Fruit fly (Drosophila melanogaster) S2 (cell line): ENCODE results near the gene CG4404.

ENCODE experiments used
- CG8478 ChIP-seq: fragments of >200 bp; optimal IDR thresholded peaks from 2 replicates; lab custom pipeline; 2018
- CTCF ChIP-seq, 2 experiments: fragments of >200 bp; optimal IDR thresholded peaks; 2 replicates each; lab custom pipeline; 2018

Gene CG4404

dm6 chrX:12889075-12889474, 16.7 kb downstream of the CG4404 start:
- TF ChIP-seq CTCF (optimal IDR thresholded peaks at IDR 0.05; lab: Kevin White, UChicago) (no peak), CG8478 (no peak)

- no peak for TF ChIP-seq CTCF (optimal IDR thresholded peaks at IDR 0.05; lab: Kevin White, UChicago)
- TF ChIP-seq CG8478, result no peak
Observed at dm6 chrX:12887549-12887948, 18.3 kb downstream of the CG4404 start.

dm6 chrX:12886543-12886942, 19.3 kb downstream of the CG4404 start:
- TF ChIP-seq CTCF (optimal IDR thresholded peaks at IDR 0.05; lab: Kevin White, UChicago) (no peak), CG8478 (no peak)

dm6 chrX:12869850-12870249, 36.0 kb downstream of the CG4404 start:
- TF ChIP-seq CTCF (optimal IDR thresholded peaks at IDR 0.05; lab: Kevin White, UChicago) (no peak), CG8478 (no peak)

dm6 chrX:12868605-12869004, 37.2 kb downstream of the CG4404 start:
- no peak for TF ChIP-seq CG8478
- no peak for TF ChIP-seq CTCF (optimal IDR thresholded peaks at IDR 0.05; lab: Kevin White, UChicago)

dm6 chrX:12857622-12858021, 48.2 kb downstream of the CG4404 start, which contains the start of gene CG4661:
Gene CG4661, minus strand, starts transcription at chrX:12857722.
- TF ChIP-seq CG8478 (no peak), CTCF (optimal IDR thresholded peaks at IDR 0.05; lab: Kevin White, UChicago) (no peak)
